Fruit fly (Drosophila melanogaster) whole organism, pupa: ENCODE measurements around the gene CG11837.

ENCODE experiments used
- CG10348 ChIP-seq: fragments of 200-800 bp; sonication (Bioruptor generic); IDR thresholded peaks from 2 replicates; pipeline ENCODE4 v1.3.6; 2022; ENCODE audit warnings: missing biosample characterization, missing genetic modification characterization
- CG14655 ChIP-seq: fragments of 200-800 bp; sonication (Bioruptor generic); optimal IDR thresholded peaks from 3 replicates; lab custom pipeline; 2017; ENCODE audit warnings: mild to moderate bottlenecking, missing biosample characterization, missing genetic modification reagents, missing genetic modification characterization
- CG15710 ChIP-seq: fragments of 200-800 bp; sonication (Bioruptor generic); optimal IDR thresholded peaks from 2 replicates; lab custom pipeline; 2018; ENCODE audit warnings: missing biosample characterization, mild to moderate bottlenecking, missing genetic modification characterization, moderate library complexity
- CG17806 ChIP-seq: fragments of 200-800 bp; sonication (Bioruptor generic); optimal IDR thresholded peaks from 2 replicates; lab custom pipeline; 2018; ENCODE audit warnings: missing biosample characterization, mild to moderate bottlenecking, missing genetic modification characterization, moderate library complexity
- CG32121 ChIP-seq: fragments of 200-800 bp; sonication (Bioruptor generic); IDR thresholded peaks from 2 replicates; pipeline ENCODE4 v1.3.6; 2022; ENCODE audit warnings: missing biosample characterization, missing genetic modification characterization
- CG4496 ChIP-seq: fragments of 200-800 bp; sonication (Bioruptor generic); IDR thresholded peaks from 3 replicates; pipeline ENCODE4 v1.3.6; 2022; ENCODE audit warnings: missing biosample characterization, missing genetic modification characterization
- CG8159 ChIP-seq: fragments of 200-800 bp; sonication (Bioruptor generic); optimal IDR thresholded peaks from 3 replicates; lab custom pipeline; 2018; ENCODE audit warnings: missing biosample characterization, mild to moderate bottlenecking, missing genetic modification characterization, moderate library complexity
- CG9948 ChIP-seq: fragments of 200-800 bp; sonication (Bioruptor generic); optimal IDR thresholded peaks from 2 replicates; lab custom pipeline; 2018; ENCODE audit warnings: missing biosample characterization, mild to moderate bottlenecking, missing genetic modification characterization, moderate library complexity
- EcR ChIP-seq: fragments of 200-800 bp; sonication (Bioruptor generic); optimal IDR thresholded peaks from 3 replicates; lab custom pipeline; 2019; ENCODE audit warnings: missing biosample characterization, missing genetic modification characterization, mild to moderate bottlenecking, moderate library complexity, missing genetic modification reagents
- Ets98B ChIP-seq: fragments of 200-800 bp; sonication (Bioruptor generic); IDR thresholded peaks from 2 replicates; pipeline ENCODE4 v1.3.6; 2022; ENCODE audit warnings: missing biosample characterization, missing genetic modification characterization
- Pif1A ChIP-seq: fragments of 200-800 bp; sonication (Bioruptor generic); optimal IDR thresholded peaks from 3 replicates; lab custom pipeline; 2016; ENCODE audit warnings: missing biosample characterization, missing genetic modification characterization
- gl ChIP-seq: fragments of 200-800 bp; sonication (Bioruptor generic); optimal IDR thresholded peaks from 2 replicates; lab custom pipeline; 2018; ENCODE audit warnings: missing biosample characterization, mild to moderate bottlenecking, missing genetic modification characterization

dm6 chr3R:29067091-29067490 is 17.8 kb downstream of the CG11837 start:
- TF ChIP-seq CG8159 = no peak
- TF ChIP-seq CG17806 (tag; lab: Kevin White, UChicago) = no peak
- TF ChIP-seq CG9948 (tag; lab: Kevin White, UChicago) = no peak
- TF ChIP-seq CG10348 (GFP tag; lab: Robert Waterston, UW) = no peak
- TF ChIP-seq Ets98B = no peak
- no peak for TF ChIP-seq gl (tag; lab: Kevin White, UChicago)
- TF ChIP-seq CG32121 (GFP tag; lab: Robert Waterston, UW) = no peak
- TF ChIP-seq Pif1A (GFP tag; lab: Kevin White, UChicago) = no peak
- no peak for TF ChIP-seq CG14655 (GFP tag; lab: Kevin White, UChicago)
- TF ChIP-seq EcR = no peak
- TF ChIP-seq CG4496 (GFP tag; lab: Robert Waterston, UW) = no peak
- TF ChIP-seq CG15710 (tag; lab: Kevin White, UChicago) = no peak
